Worm (Caenorhabditis elegans) whole organism, late embryonic: ENCODE measurements around the gene gop-2.

Source experiments
- C08G9.2 ChIP-seq: sonication (generic microtip); optimal IDR thresholded peaks from 2 replicates; lab custom pipeline; 2016; ENCODE audit warnings: mild to moderate bottlenecking, missing genetic modification characterization, moderate library complexity, missing compliant biosample characterization
- K02D7.2 ChIP-seq: sonication (generic microtip); optimal IDR thresholded peaks from 2 replicates; lab custom pipeline; 2017; ENCODE audit warnings: mild to moderate bottlenecking, missing genetic modification characterization, missing compliant biosample characterization
- K09A11.1 ChIP-seq: sonication (generic microtip); optimal IDR thresholded peaks from 2 replicates; lab custom pipeline; 2017; ENCODE audit warnings: antibody characterized with exemption, mild to moderate bottlenecking, missing genetic modification characterization, missing compliant biosample characterization; ENCODE audit not compliant: insufficient read depth
- T23F11.4 ChIP-seq: fragments of 200-800 bp; sonication (Bioruptor generic); optimal IDR thresholded peaks from 2 replicates; lab custom pipeline; 2018; ENCODE audit warnings: mild to moderate bottlenecking, missing genetic modification characterization, missing compliant biosample characterization
- Y22D7AL.16 ChIP-seq: sonication (generic microtip); optimal IDR thresholded peaks from 2 replicates; lab custom pipeline; 2016; ENCODE audit warnings: missing genetic modification characterization, missing compliant biosample characterization
- ahr-1 ChIP-seq: sonication (generic microtip); optimal IDR thresholded peaks from 2 replicates; lab custom pipeline; 2016; ENCODE audit warnings: missing genetic modification characterization, missing compliant biosample characterization
- ama-1 ChIP-seq: fragments of 150-350 bp; optimal IDR thresholded peaks from 2 replicates; lab custom pipeline; 2014
- ceh-14 ChIP-seq: sonication (generic microtip); optimal IDR thresholded peaks from 2 replicates; lab custom pipeline; 2016; ENCODE audit warnings: missing genotype, missing genetic modification characterization, missing compliant biosample characterization
- ceh-18 ChIP-seq: sonication (generic microtip); optimal IDR thresholded peaks from 2 replicates; lab custom pipeline; 2016; ENCODE audit warnings: missing genetic modification characterization, missing compliant biosample characterization
- ceh-19 ChIP-seq: fragments of 200-800 bp; sonication (Bioruptor generic); optimal IDR thresholded peaks from 2 replicates; lab custom pipeline; 2018; ENCODE audit warnings: mild to moderate bottlenecking, missing genetic modification characterization, missing compliant biosample characterization
- ceh-2 ChIP-seq: sonication (generic microtip); optimal IDR thresholded peaks from 2 replicates; lab custom pipeline; 2016; ENCODE audit warnings: missing genotype, missing genetic modification characterization, missing compliant biosample characterization
- ceh-24 ChIP-seq: sonication (generic microtip); optimal IDR thresholded peaks from 2 replicates; lab custom pipeline; 2016; ENCODE audit warnings: mild to moderate bottlenecking, missing genetic modification characterization, missing compliant biosample characterization
- ceh-30 ChIP-seq: fragments of 150-350 bp; optimal IDR thresholded peaks from 2 replicates; lab custom pipeline; 2014; ENCODE audit warnings: missing biosample characterization, missing genetic modification characterization
- ceh-31 ChIP-seq: sonication (generic microtip); optimal IDR thresholded peaks from 2 replicates; lab custom pipeline; 2016; ENCODE audit warnings: missing genetic modification characterization, missing compliant biosample characterization
- ceh-34 ChIP-seq: sonication (generic microtip); optimal IDR thresholded peaks from 2 replicates; lab custom pipeline; 2016; ENCODE audit warnings: mild to moderate bottlenecking, missing genetic modification characterization, missing compliant biosample characterization
- ceh-45 ChIP-seq: fragments of 200-800 bp; sonication (Bioruptor generic); IDR thresholded peaks from 2 replicates; pipeline ENCODE4 v1.3.6; 2022; ENCODE audit warnings: missing genetic modification reagents, missing genetic modification characterization, missing compliant biosample characterization
- ceh-48 ChIP-seq: sonication (generic microtip); optimal IDR thresholded peaks from 2 replicates; lab custom pipeline; 2016; ENCODE audit warnings: missing genetic modification characterization, inconsistent platforms, missing compliant biosample characterization
- ceh-6 ChIP-seq: fragments of 200-800 bp; sonication (Bioruptor generic); optimal IDR thresholded peaks from 2 replicates; lab custom pipeline; 2018; ENCODE audit warnings: mild to moderate bottlenecking, missing genetic modification characterization, missing compliant biosample characterization
- ceh-9 ChIP-seq: sonication (generic microtip); optimal IDR thresholded peaks from 2 replicates; lab custom pipeline; 2016; ENCODE audit warnings: mild to moderate bottlenecking, missing genetic modification characterization, inconsistent platforms, missing compliant biosample characterization
- dve-1 ChIP-seq: sonication (generic microtip); optimal IDR thresholded peaks from 2 replicates; lab custom pipeline; 2017; ENCODE audit warnings: antibody characterized with exemption, mild to moderate bottlenecking, missing genetic modification characterization, missing compliant biosample characterization
- elt-2 ChIP-seq: sonication (generic microtip); optimal IDR thresholded peaks from 2 replicates; lab custom pipeline; 2016; ENCODE audit warnings: missing genetic modification reagents, missing genetic modification characterization, missing compliant biosample characterization
- elt-4 ChIP-seq: sonication (generic microtip); optimal IDR thresholded peaks from 2 replicates; lab custom pipeline; 2016; ENCODE audit warnings: missing genetic modification characterization, missing compliant biosample characterization
- ets-4 ChIP-seq: sonication (generic microtip); optimal IDR thresholded peaks from 2 replicates; lab custom pipeline; 2016; ENCODE audit warnings: missing genetic modification characterization, missing compliant biosample characterization
- eyg-1 ChIP-seq: sonication (generic microtip); optimal IDR thresholded peaks from 2 replicates; lab custom pipeline; 2016; ENCODE audit warnings: missing genotype, missing genetic modification characterization, missing compliant biosample characterization
- fkh-6 ChIP-seq: sonication (generic microtip); optimal IDR thresholded peaks from 2 replicates; lab custom pipeline; 2016; ENCODE audit warnings: missing genetic modification characterization, missing compliant biosample characterization
- gmeb-2 ChIP-seq: sonication (generic microtip); optimal IDR thresholded peaks from 2 replicates; lab custom pipeline; 2016; ENCODE audit warnings: missing genetic modification characterization, inconsistent platforms, missing compliant biosample characterization
- hlh-13 ChIP-seq: fragments of 200-800 bp; sonication (Bioruptor generic); optimal IDR thresholded peaks from 2 replicates; lab custom pipeline; 2018; ENCODE audit warnings: mild to moderate bottlenecking, missing genetic modification characterization, missing compliant biosample characterization
- hlh-15 ChIP-seq: sonication (generic microtip); optimal IDR thresholded peaks from 2 replicates; lab custom pipeline; 2016; ENCODE audit warnings: missing genetic modification characterization, missing compliant biosample characterization
- hlh-30 ChIP-seq: sonication (generic microtip); optimal IDR thresholded peaks from 2 replicates; lab custom pipeline; 2017; ENCODE audit warnings: antibody characterized with exemption, missing genetic modification characterization, missing compliant biosample characterization; ENCODE audit not compliant: insufficient read depth
- hlh-6 ChIP-seq: sonication (generic microtip); optimal IDR thresholded peaks from 2 replicates; lab custom pipeline; 2016; ENCODE audit warnings: missing genotype, missing genetic modification characterization, missing compliant biosample characterization
- lim-6 ChIP-seq: sonication (generic microtip); optimal IDR thresholded peaks from 2 replicates; lab custom pipeline; 2016; ENCODE audit warnings: missing genetic modification characterization, missing compliant biosample characterization
- lin-11 ChIP-seq: fragments of 200-800 bp; sonication (Bioruptor generic); optimal IDR thresholded peaks from 2 replicates; lab custom pipeline; 2018; ENCODE audit warnings: mild to moderate bottlenecking, missing genetic modification characterization, missing compliant biosample characterization
- mec-3 ChIP-seq: sonication (generic microtip); optimal IDR thresholded peaks from 2 replicates; lab custom pipeline; 2016; ENCODE audit warnings: borderline replicate concordance, missing genetic modification characterization, missing compliant biosample characterization
- nfya-1 ChIP-seq: sonication (generic microtip); optimal IDR thresholded peaks from 2 replicates; lab custom pipeline; 2017; ENCODE audit warnings: missing genetic modification characterization, mild to moderate bottlenecking, missing compliant biosample characterization, antibody characterized with exemption, moderate library complexity
- nhr-11 ChIP-seq: fragments of 150-350 bp; optimal IDR thresholded peaks from 2 replicates; lab custom pipeline; 2014; ENCODE audit warnings: missing biosample characterization, missing genetic modification characterization
- nhr-232 ChIP-seq: sonication (generic microtip); optimal IDR thresholded peaks from 2 replicates; lab custom pipeline; 2016; ENCODE audit warnings: missing genetic modification characterization, missing compliant biosample characterization
- pag-3 ChIP-seq: sonication (generic microtip); optimal IDR thresholded peaks from 2 replicates; lab custom pipeline; 2016; ENCODE audit warnings: missing compliant biosample characterization, missing genetic modification characterization, borderline replicate concordance
- pat-9 ChIP-seq: fragments of 200-800 bp; sonication (Bioruptor generic); optimal IDR thresholded peaks from 2 replicates; lab custom pipeline; 2018; ENCODE audit warnings: mild to moderate bottlenecking, missing genetic modification characterization, moderate library complexity, missing compliant biosample characterization
- pax-1 ChIP-seq: fragments of 150-350 bp; optimal IDR thresholded peaks from 2 replicates; lab custom pipeline; 2014; ENCODE audit warnings: missing biosample characterization, missing genetic modification characterization
- pha-4 ChIP-seq: fragments of 150-350 bp; optimal IDR thresholded peaks from 2 replicates; lab custom pipeline; 2018; ENCODE audit warnings: missing biosample characterization, missing genetic modification reagents, missing genetic modification characterization
- pros-1 ChIP-seq: fragments of 150-350 bp; optimal IDR thresholded peaks from 2 replicates; lab custom pipeline; 2014; ENCODE audit warnings: missing biosample characterization, missing genetic modification reagents, missing genetic modification characterization
- ref-2 ChIP-seq: sonication (generic microtip); optimal IDR thresholded peaks from 2 replicates; lab custom pipeline; 2016; ENCODE audit warnings: missing genetic modification characterization, missing compliant biosample characterization
- sdc-2 ChIP-seq: sonication (generic microtip); optimal IDR thresholded peaks from 2 replicates; lab custom pipeline; 2016; ENCODE audit warnings: missing genotype, missing genetic modification characterization, missing compliant biosample characterization
- sox-2 ChIP-seq: fragments of 200-800 bp; sonication (Bioruptor generic); IDR thresholded peaks from 2 replicates; pipeline ENCODE4 v1.3.6; 2022; ENCODE audit warnings: missing genetic modification reagents, missing genetic modification characterization, missing compliant biosample characterization
- sox-4 ChIP-seq: sonication (generic microtip); optimal IDR thresholded peaks from 2 replicates; lab custom pipeline; 2017; ENCODE audit warnings: mild to moderate bottlenecking, missing genetic modification characterization, inconsistent platforms, missing compliant biosample characterization
- syd-9 ChIP-seq: sonication (generic microtip); optimal IDR thresholded peaks from 2 replicates; lab custom pipeline; 2016; ENCODE audit warnings: mild to moderate bottlenecking, missing genetic modification characterization, moderate library complexity, missing compliant biosample characterization
- tbx-7 ChIP-seq: sonication (generic microtip); optimal IDR thresholded peaks from 2 replicates; lab custom pipeline; 2016; ENCODE audit warnings: missing genotype, missing genetic modification characterization, missing compliant biosample characterization
- ttx-3 ChIP-seq: sonication (generic microtip); optimal IDR thresholded peaks from 2 replicates; lab custom pipeline; 2016; ENCODE audit warnings: missing genetic modification reagents, missing genetic modification characterization, missing compliant biosample characterization
- unc-3 ChIP-seq, 2 experiments: fragments of 200-800 bp in 1 of 2; sonication (Bioruptor generic) in 1 of 2; sonication (generic microtip) in 1 of 2; conservative IDR thresholded peaks in 1 of 2; optimal IDR thresholded peaks in 1 of 2; 2 replicates each; pipeline versions ENCODE4 v1.3.6 to Lab custom; 2016 to 2022; ENCODE audit warnings: missing compliant biosample characterization in 2 of 2, missing genetic modification characterization in 2 of 2, missing genetic modification reagents in 1 of 2
- unc-86 ChIP-seq: sonication (generic microtip); optimal IDR thresholded peaks from 2 replicates; lab custom pipeline; 2016; ENCODE audit warnings: missing genetic modification characterization, missing compliant biosample characterization
- zip-5 ChIP-seq: sonication (generic microtip); optimal IDR thresholded peaks from 2 replicates; lab custom pipeline; 2016; ENCODE audit warnings: missing genetic modification characterization, missing compliant biosample characterization
- ztf-16 ChIP-seq: sonication (generic microtip); optimal IDR thresholded peaks from 2 replicates; lab custom pipeline; 2017; ENCODE audit warnings: missing genetic modification characterization, missing compliant biosample characterization

Gene gop-2

DNA sequence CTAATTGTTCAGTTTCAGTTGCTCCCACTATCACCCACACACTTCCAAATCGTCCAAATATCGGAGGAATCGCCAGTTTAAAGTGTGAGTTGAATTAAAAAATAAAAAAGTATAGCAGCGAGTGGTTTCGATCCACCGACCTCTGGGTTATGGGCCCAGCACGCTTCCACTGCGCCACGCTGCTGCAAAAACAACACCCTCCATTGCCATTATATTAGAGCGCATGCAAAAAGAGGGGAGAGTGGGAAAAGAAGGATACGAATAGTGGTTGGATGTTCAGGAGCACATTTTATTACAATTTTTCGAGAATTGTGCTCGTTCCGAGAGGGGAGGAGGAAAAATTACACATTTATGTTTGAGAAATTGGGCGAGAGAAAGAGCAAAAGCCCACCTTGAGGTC is 36.0 kb downstream of the gop-2 start:
- TF ChIP-seq ama-1 (lab: Kevin White, UChicago) (no peak), ceh-34 (peak; percentile 94), ceh-48 (tag; lab: Kevin White, UChicago) (peak; percentile 75), lim-6 (peak; percentile 22), ceh-6 (GFP tag; lab: Kevin White, UChicago) (peak; percentile 84), pat-9 (tag; lab: Kevin White, UChicago) (peak; percentile 88), K09A11.1 (tag; lab: Kevin White, UChicago) (peak; percentile 70), hlh-13 (GFP tag; lab: Kevin White, UChicago) (peak; percentile 88), hlh-15 (peak; percentile 63), pag-3 (no peak), pha-4 (tag; lab: Kevin White, UChicago) (no peak), ets-4 (tag; lab: Kevin White, UChicago) (peak; percentile 88), sox-4 (tag; lab: Kevin White, UChicago) (peak; percentile 86), lin-11 (tag; lab: Kevin White, UChicago) (peak; percentile 66), ceh-19 (peak; percentile 87), T23F11.4 (GFP tag; lab: Kevin White, UChicago) (peak; percentile 81), ceh-30 (tag; lab: Kevin White, UChicago) (peak; percentile 60), ceh-18 (tag; lab: Kevin White, UChicago) (peak; percentile 85), hlh-6 (tag; lab: Kevin White, UChicago) (peak; percentile 94), ceh-31 (peak; percentile 57), ceh-9 (tag; lab: Kevin White, UChicago) (peak; percentile 77), sox-2 (GFP tag; lab: Robert Waterston, UW) (peak; percentile 78), ceh-14 (tag; lab: Kevin White, UChicago) (peak; percentile 89), ttx-3 (tag; lab: Kevin White, UChicago) (peak; percentile 85), ztf-16 (tag; lab: Kevin White, UChicago) (peak; percentile 81), nfya-1 (tag; lab: Kevin White, UChicago) (peak; percentile 68), nhr-11 (tag; lab: Kevin White, UChicago) (no peak), elt-2 (tag; lab: Kevin White, UChicago) (peak; percentile 84), K02D7.2 (tag; lab: Kevin White, UChicago) (peak; percentile 80), ceh-24 (tag; lab: Kevin White, UChicago) (peak; percentile 41), ahr-1 (tag; lab: Kevin White, UChicago) (peak; percentile 61), hlh-30 (peak; percentile 33), mec-3 (tag; lab: Kevin White, UChicago) (peak; percentile 44), C08G9.2 (tag; lab: Kevin White, UChicago) (peak; percentile 83), fkh-6 (tag; lab: Kevin White, UChicago) (peak; percentile 89), ceh-2 (peak; percentile 80), tbx-7 (tag; lab: Kevin White, UChicago) (peak; percentile 13), pax-1 (tag; lab: Kevin White, UChicago) (no peak), ref-2 (tag; lab: Kevin White, UChicago) (peak; percentile 87), unc-3 (GFP tag; conservative IDR thresholded peaks at IDR 0.05; lab: Robert Waterston, UW) (peak; percentile 82), unc-3 (tag; optimal IDR thresholded peaks at IDR 0.05; lab: Kevin White, UChicago) (peak; percentile 78), syd-9 (tag; lab: Kevin White, UChicago) (peak; percentile 91), ceh-45 (GFP tag; lab: Robert Waterston, UW) (peak; percentile 80), dve-1 (tag; lab: Kevin White, UChicago) (peak; percentile 73), gmeb-2 (tag; lab: Kevin White, UChicago) (peak; percentile 91), pros-1 (tag; lab: Kevin White, UChicago) (no peak), elt-4 (tag; lab: Kevin White, UChicago) (no peak), Y22D7AL.16 (tag; lab: Kevin White, UChicago) (peak; percentile 80), eyg-1 (tag; lab: Kevin White, UChicago) (peak; percentile 63), sdc-2 (peak; percentile 81), zip-5 (tag; lab: Kevin White, UChicago) (peak; percentile 33), unc-86 (tag; lab: Kevin White, UChicago) (peak; percentile 87), nhr-232 (tag; lab: Kevin White, UChicago) (peak; percentile 85)
